Worm (Caenorhabditis elegans): ENCODE measurements around the gene F52E1.9.

F52E1.9 gene

DNA sequence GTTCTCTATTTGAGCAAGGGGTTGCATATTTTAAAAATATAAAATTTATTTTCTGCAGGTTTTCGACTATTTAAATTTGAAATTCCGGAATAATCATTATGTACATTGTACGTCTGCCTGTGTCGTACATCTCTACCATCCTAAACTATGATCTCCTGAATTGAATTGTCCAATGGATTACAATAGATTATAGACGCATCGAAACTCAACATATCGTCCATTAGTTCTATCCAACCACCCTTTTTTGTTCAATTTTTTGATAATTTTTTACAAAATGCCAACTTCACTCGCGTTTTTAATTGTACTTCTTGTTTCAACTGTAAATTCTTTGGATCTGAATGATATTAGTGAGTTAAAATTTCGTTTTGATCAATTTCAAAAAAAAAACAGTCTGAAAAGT is 7.9 kb upstream of the F52E1.9 start, which contains the start of gene F52E1.2:
Gene F52E1.2 (plus strand): TSS at position 190 of the 400 bp plus-strand sequence.
- TF ChIP-seq nhr-102 (tag; optimal IDR thresholded peaks at IDR 0.05) = no peak
- no peak for TF ChIP-seq nhr-237 (tag; optimal IDR thresholded peaks at IDR 0.05)
- TF ChIP-seq ztf-11 (tag; optimal IDR thresholded peaks at IDR 0.05) = no peak
- TF ChIP-seq unc-62 (GFP tag; optimal IDR thresholded peaks at IDR 0.05 in 1 of 2) = peak in 1 of 2 experiments; percentile 93
- no peak for TF ChIP-seq unc-62 (tag; optimal IDR thresholded peaks at IDR 0.05)
- TF ChIP-seq aly-2 (tag; optimal IDR thresholded peaks at IDR 0.05) = no peak

DNA sequence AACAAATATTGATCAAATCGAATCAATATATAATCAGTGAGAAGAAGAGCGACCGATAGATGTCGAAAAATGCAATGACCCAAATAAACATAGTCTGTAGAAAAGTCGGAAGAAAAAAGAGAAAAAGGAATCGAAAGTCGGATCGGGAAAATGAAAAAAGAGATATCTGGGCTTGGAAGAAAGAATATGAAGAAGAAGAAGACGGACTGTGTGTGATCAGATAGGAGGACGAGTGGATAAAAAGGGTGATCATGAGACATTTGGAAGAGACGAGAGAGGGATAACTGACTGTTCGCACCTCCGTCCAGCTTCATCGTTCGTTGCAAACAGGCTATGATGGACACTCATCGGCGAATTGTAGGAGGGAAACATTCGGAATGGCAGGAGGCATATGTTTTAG is 7.1 kb upstream of the F52E1.9 start:
- peak; percentile 26 for TF ChIP-seq nhr-28 (tag; optimal IDR thresholded peaks at IDR 0.05)
- TF ChIP-seq mxl-3 (GFP tag; optimal IDR thresholded peaks at IDR 0.05) = peak; percentile 55
- peak; percentile 67 for TF ChIP-seq hlh-11 (tag; optimal IDR thresholded peaks at IDR 0.05)
- peak; percentile 37 for TF ChIP-seq hlh-30 (tag; optimal IDR thresholded peaks at IDR 0.05; ENCODE audit: insufficient read depth)
- TF ChIP-seq fkh-10 (GFP tag; optimal IDR thresholded peaks at IDR 0.05) = no peak
- peak in 1 of 2 experiments; percentile 37 for TF ChIP-seq unc-62 (GFP tag; optimal IDR thresholded peaks at IDR 0.05 in 1 of 2)
- no peak for TF ChIP-seq unc-62 (tag; optimal IDR thresholded peaks at IDR 0.05)

DNA sequence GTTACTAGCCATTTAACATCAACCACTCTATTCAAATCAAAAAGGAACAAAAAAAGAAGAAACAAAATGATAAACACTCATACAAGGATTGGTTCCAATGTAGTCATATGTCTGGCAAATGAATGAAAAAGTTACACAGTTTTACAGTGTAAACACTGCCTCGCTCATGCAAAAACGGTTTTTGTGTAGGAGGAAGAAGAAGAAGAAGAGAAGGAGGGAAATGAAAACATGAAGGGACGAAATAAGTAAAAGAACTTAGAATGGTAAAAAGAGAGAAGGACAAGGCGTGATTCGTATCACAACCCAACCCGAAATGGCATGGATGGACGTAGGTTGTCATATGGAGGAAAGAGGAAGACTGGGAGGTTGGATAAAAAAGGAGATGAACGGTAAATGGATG is 4.4 kb upstream of the F52E1.9 start:
- TF ChIP-seq dve-1 (tag; optimal IDR thresholded peaks at IDR 0.05; ENCODE audit: insufficient read depth) (peak; percentile 27), daf-8 (GFP tag; IDR thresholded peaks at IDR 0.05) (no peak), ceh-28 (tag; optimal IDR thresholded peaks at IDR 0.05) (no peak), T26A8.4 (GFP tag; IDR thresholded peaks at IDR 0.05) (no peak), tag-97 (GFP tag; IDR thresholded peaks at IDR 0.05) (no peak), unc-62 (GFP tag; optimal IDR thresholded peaks at IDR 0.05 in 1 of 2) (peak in 1 of 2 experiments; percentile 90), unc-62 (tag; optimal IDR thresholded peaks at IDR 0.05) (no peak), lin-15B (tag; optimal IDR thresholded peaks at IDR 0.05) (no peak), daf-12 (tag; optimal IDR thresholded peaks at IDR 0.05) (no peak), hlh-30 (tag; optimal IDR thresholded peaks at IDR 0.05; ENCODE audit: insufficient read depth) (peak; percentile 43), F49E8.2 (tag; optimal IDR thresholded peaks at IDR 0.05; ENCODE audit: borderline replicate concordance) (no peak), zip-2 (tag; optimal IDR thresholded peaks at IDR 0.05) (no peak), lin-29 (GFP tag; IDR thresholded peaks at IDR 0.05) (no peak), pha-4 (GFP tag; IDR thresholded peaks at IDR 0.05) (no peak), pha-4 (tag; optimal IDR thresholded peaks at IDR 0.05) (peak; percentile 35), ZK337.2 (GFP tag; IDR thresholded peaks at IDR 0.05) (no peak), ceh-62 (tag; optimal IDR thresholded peaks at IDR 0.05) (no peak), cey-2 (tag; optimal IDR thresholded peaks at IDR 0.05; ENCODE audit: borderline replicate concordance, insufficient read depth) (peak; percentile 78), sdz-12 (GFP tag; optimal IDR thresholded peaks at IDR 0.05) (no peak), saeg-2 (GFP tag; IDR thresholded peaks at IDR 0.05) (no peak), ceh-44 (GFP tag; IDR thresholded peaks at IDR 0.05) (no peak), nhr-10 (tag; optimal IDR thresholded peaks at IDR 0.05) (no peak), Y75B8A.6 (GFP tag; IDR thresholded peaks at IDR 0.05) (no peak), attf-4 (tag; optimal IDR thresholded peaks at IDR 0.05) (no peak), nhr-237 (tag; optimal IDR thresholded peaks at IDR 0.05) (no peak), mdt-29 (GFP tag; IDR thresholded peaks at IDR 0.05) (no peak), nhr-76 (tag; optimal IDR thresholded peaks at IDR 0.05) (no peak), nhr-25 (tag; optimal IDR thresholded peaks at IDR 0.05; ENCODE audit: borderline replicate concordance, insufficient read depth) (no peak), snpc-4 (tag; optimal IDR thresholded peaks at IDR 0.05) (no peak), hlh-11 (tag; optimal IDR thresholded peaks at IDR 0.05) (peak; percentile 18), vab-7 (GFP tag; IDR thresholded peaks at IDR 0.05) (no peak), jun-1 (tag; optimal IDR thresholded peaks at IDR 0.05) (no peak), php-3 (GFP tag; IDR thresholded peaks at IDR 0.05) (no peak), mdl-1 (tag; optimal IDR thresholded peaks at IDR 0.05) (no peak), duxl-1 (tag; optimal IDR thresholded peaks at IDR 0.05; ENCODE audit: poor library complexity) (no peak), tra-1 (GFP tag; IDR thresholded peaks at IDR 0.05) (no peak), dmd-6 (GFP tag; IDR thresholded peaks at IDR 0.05) (no peak), ctbp-1 (GFP tag; IDR thresholded peaks at IDR 0.05) (no peak), lin-38 (GFP tag; IDR thresholded peaks at IDR 0.05) (no peak), zfp-2 (tag; optimal IDR thresholded peaks at IDR 0.05) (no peak), mxl-3 (GFP tag; optimal IDR thresholded peaks at IDR 0.05) (peak; percentile 16), daf-19 (GFP tag; conservative IDR thresholded peaks at IDR 0.05) (no peak)
